Fruit fly (Drosophila melanogaster) whole organism, embryonic: ENCODE data around the gene Nlg4.

Experiments used
- Atf6 ChIP-seq: fragments of 200-800 bp; sonication (Bioruptor generic); IDR thresholded peaks from 2 replicates; pipeline ENCODE4 v1.3.6; 2022; ENCODE audit warnings: missing biosample characterization, missing genetic modification characterization
- B-H1 ChIP-seq: fragments of 200-800 bp; sonication (Bioruptor generic); IDR thresholded peaks from 3 replicates; pipeline ENCODE4 v1.3.6; 2022; ENCODE audit warnings: missing biosample characterization, missing genetic modification characterization
- BEAF-32 ChIP-seq: fragments of 200-800 bp; sonication (Bioruptor generic); optimal IDR thresholded peaks from 3 replicates; lab custom pipeline; 2017; ENCODE audit warnings: missing biosample characterization, missing genetic modification characterization, mild to moderate bottlenecking, moderate library complexity, missing genetic modification reagents
- Bgb ChIP-seq: fragments of 200-800 bp; sonication (Bioruptor generic); IDR thresholded peaks from 2 replicates; pipeline ENCODE4 v1.3.6; 2022; ENCODE audit warnings: missing biosample characterization, missing genetic modification characterization; ENCODE audit not compliant: partially characterized antibody
- C15 ChIP-seq: fragments of 200-800 bp; sonication (Bioruptor generic); IDR thresholded peaks from 3 replicates; pipeline ENCODE4 v1.3.6; 2022; ENCODE audit warnings: missing biosample characterization, missing genetic modification characterization
- CG10366 ChIP-seq: fragments of 200-800 bp; sonication (Bioruptor generic); IDR thresholded peaks from 2 replicates; pipeline ENCODE4 v1.3.6; 2022; ENCODE audit warnings: missing biosample characterization, missing genetic modification characterization
- CG12769 ChIP-seq: fragments of 200-800 bp; sonication (Bioruptor generic); optimal IDR thresholded peaks from 2 replicates; lab custom pipeline; 2019; ENCODE audit warnings: missing biosample characterization, mild to moderate bottlenecking, missing genetic modification characterization, moderate library complexity
- CG14860 ChIP-seq: fragments of 200-800 bp; sonication (Bioruptor generic); IDR thresholded peaks from 3 replicates; pipeline ENCODE4 v1.3.6; 2022; ENCODE audit warnings: missing biosample characterization, missing genetic modification characterization; ENCODE audit not compliant: partially characterized antibody
- CG17186 ChIP-seq: fragments of 200-800 bp; sonication (Bioruptor generic); optimal IDR thresholded peaks from 3 replicates; lab custom pipeline; 2017; ENCODE audit warnings: missing biosample characterization, missing genetic modification reagents, missing genetic modification characterization
- CG17361 ChIP-seq: fragments of 200-800 bp; sonication (Bioruptor generic); IDR thresholded peaks from 3 replicates; pipeline ENCODE4 v1.3.6; 2022; ENCODE audit warnings: missing biosample characterization, missing genetic modification characterization
- CG30403 ChIP-seq: fragments of 200-800 bp; sonication (Bioruptor generic); optimal IDR thresholded peaks from 3 replicates; lab custom pipeline; 2016; ENCODE audit warnings: missing biosample characterization, missing genetic modification characterization
- CG4360 ChIP-seq: fragments of 200-800 bp; sonication (Bioruptor generic); IDR thresholded peaks from 2 replicates; pipeline ENCODE4 v1.3.6; 2022; ENCODE audit warnings: missing biosample characterization, missing genetic modification characterization
- CG4854 ChIP-seq: fragments of 200-800 bp; sonication (Bioruptor generic); optimal IDR thresholded peaks from 2 replicates; lab custom pipeline; 2016; ENCODE audit warnings: missing biosample characterization, missing genetic modification characterization, inconsistent platforms
- CG6689 ChIP-seq: fragments of 200-800 bp; sonication (Bioruptor generic); IDR thresholded peaks from 2 replicates; pipeline ENCODE4 v1.3.6; 2022; ENCODE audit warnings: missing biosample characterization, missing genetic modification characterization
- CG6854 ChIP-seq: fragments of 200-800 bp; sonication (Bioruptor generic); optimal IDR thresholded peaks from 3 replicates; lab custom pipeline; 2017; ENCODE audit warnings: missing biosample characterization, mild to moderate bottlenecking, missing genetic modification characterization
- CG7928 ChIP-seq: fragments of 200-800 bp; sonication (Bioruptor generic); optimal IDR thresholded peaks from 2 replicates; lab custom pipeline; 2017; ENCODE audit warnings: missing biosample characterization, mild to moderate bottlenecking, missing genetic modification characterization
- CG9215 ChIP-seq: fragments of 200-800 bp; sonication (Bioruptor generic); IDR thresholded peaks from 2 replicates; pipeline ENCODE4 v1.3.6; 2022; ENCODE audit warnings: missing biosample characterization, missing genetic modification characterization
- CTCF ChIP-seq: fragments of 200-800 bp; sonication (Bioruptor generic); optimal IDR thresholded peaks from 2 replicates; lab custom pipeline; 2017; ENCODE audit warnings: missing biosample characterization, mild to moderate bottlenecking, missing genetic modification characterization, moderate library complexity
- D19B ChIP-seq: fragments of 200-800 bp; sonication (Bioruptor generic); optimal IDR thresholded peaks from 2 replicates; lab custom pipeline; 2017; ENCODE audit warnings: missing biosample characterization, mild to moderate bottlenecking, missing genetic modification characterization
- Hr78 ChIP-seq, 2 experiments: fragments of 200-800 bp in 1 of 2; fragments of >200 bp in 1 of 2; sonication (Bioruptor generic) in 1 of 2; optimal IDR thresholded peaks; 2 replicates each; lab custom pipeline; 2017 to 2019; ENCODE audit warnings: missing biosample characterization in 2 of 2, missing genetic modification characterization in 2 of 2, mild to moderate bottlenecking in 1 of 2, moderate library complexity in 1 of 2
- Lpt ChIP-seq: fragments of >200 bp; optimal IDR thresholded peaks from 2 replicates; lab custom pipeline; 2018; ENCODE audit warnings: missing biosample characterization, missing genetic modification characterization
- Max ChIP-seq: fragments of 200-800 bp; sonication (Bioruptor generic); optimal IDR thresholded peaks from 2 replicates; lab custom pipeline; 2016; ENCODE audit warnings: missing biosample characterization, mild to moderate bottlenecking, missing genetic modification characterization
- Med ChIP-seq: fragments of 200-800 bp; sonication (Bioruptor generic); peaks from one replicate; lab custom pipeline; 2016; ENCODE audit warnings: missing biosample characterization, missing genetic modification characterization, mild to moderate bottlenecking, inconsistent platforms, moderate library complexity
- Mrtf ChIP-seq: fragments of 200-800 bp; sonication (Bioruptor generic); IDR thresholded peaks from 3 replicates; pipeline ENCODE4 v1.3.6; 2022; ENCODE audit warnings: missing biosample characterization, missing genetic modification characterization
- Myb ChIP-seq: fragments of 200-800 bp; sonication (Bioruptor generic); optimal IDR thresholded peaks from 2 replicates; lab custom pipeline; 2016; ENCODE audit warnings: missing biosample characterization, missing genetic modification characterization
- Nf-YB ChIP-seq: fragments of 200-800 bp; sonication (Bioruptor generic); optimal IDR thresholded peaks from 3 replicates; lab custom pipeline; 2019; ENCODE audit warnings: missing biosample characterization, mild to moderate bottlenecking, missing genetic modification characterization, moderate library complexity
- Nf-YC ChIP-seq: fragments of 200-800 bp; optimal IDR thresholded peaks from 3 replicates; lab custom pipeline; 2019; ENCODE audit warnings: missing biosample characterization, mild to moderate bottlenecking, missing genetic modification characterization, moderate library complexity
- Pdp1 ChIP-seq, 2 experiments: fragments of 200-800 bp; sonication (Bioruptor generic); optimal IDR thresholded peaks; 3 replicates each; lab custom pipeline; 2016; ENCODE audit warnings: missing biosample characterization in 2 of 2, missing genetic modification characterization in 2 of 2, mild to moderate bottlenecking in 1 of 2, moderate library complexity in 1 of 2
- Six4 ChIP-seq: fragments of 200-800 bp; sonication (Bioruptor generic); optimal IDR thresholded peaks from 2 replicates; lab custom pipeline; 2016; ENCODE audit warnings: missing biosample characterization, missing genetic modification characterization
- Sox102F ChIP-seq: fragments of 200-800 bp; sonication (Bioruptor generic); optimal IDR thresholded peaks from 2 replicates; lab custom pipeline; 2018; ENCODE audit warnings: missing biosample characterization, mild to moderate bottlenecking, missing genetic modification characterization, moderate library complexity
- al ChIP-seq: fragments of 200-800 bp; sonication (Bioruptor generic); IDR thresholded peaks from 2 replicates; pipeline ENCODE4 v1.3.6; 2022; ENCODE audit warnings: missing biosample characterization, missing genetic modification characterization
- eve ChIP-seq, 2 experiments: fragments of >200 bp; optimal IDR thresholded peaks; 2 replicates each; lab custom pipeline; 2017; ENCODE audit warnings: missing biosample characterization in 2 of 2, missing genetic modification characterization in 2 of 2
- grau ChIP-seq: fragments of 200-800 bp; optimal IDR thresholded peaks from 3 replicates; lab custom pipeline; 2019; ENCODE audit warnings: missing biosample characterization, mild to moderate bottlenecking, missing genetic modification characterization, moderate library complexity
- grn ChIP-seq: fragments of 200-800 bp; sonication (Bioruptor generic); optimal IDR thresholded peaks from 3 replicates; lab custom pipeline; 2017; ENCODE audit warnings: missing biosample characterization, missing genetic modification characterization
- lmd ChIP-seq: fragments of 200-800 bp; sonication (Bioruptor generic); IDR thresholded peaks from 2 replicates; pipeline ENCODE4 v1.3.6; 2022; ENCODE audit warnings: missing biosample characterization, missing genetic modification characterization
- lov ChIP-seq, 2 experiments: fragments of 200-800 bp in 1 of 2; fragments of >200 bp in 1 of 2; sonication (Bioruptor generic) in 1 of 2; IDR thresholded peaks in 1 of 2; optimal IDR thresholded peaks in 1 of 2; 2 replicates in 1 of 2; 3 replicates in 1 of 2; pipeline versions ENCODE4 v1.3.6 to Lab custom; 2017 to 2022; ENCODE audit warnings: missing biosample characterization in 1 of 2, missing genetic modification characterization in 1 of 2
- nmo ChIP-seq: fragments of 200-800 bp; sonication (Bioruptor generic); optimal IDR thresholded peaks from 2 replicates; lab custom pipeline; 2018; ENCODE audit warnings: missing biosample characterization, mild to moderate bottlenecking, missing genetic modification characterization, moderate library complexity
- otp ChIP-seq: fragments of 200-800 bp; sonication (Bioruptor generic); IDR thresholded peaks from 3 replicates; pipeline ENCODE4, ENCODE4 v1.3.6; 2022; ENCODE audit warnings: missing biosample characterization, missing genetic modification characterization
- pfk ChIP-seq: fragments of 200-800 bp; sonication (Bioruptor generic); optimal IDR thresholded peaks from 2 replicates; lab custom pipeline; 2018; ENCODE audit warnings: missing biosample characterization, mild to moderate bottlenecking, missing genetic modification characterization, moderate library complexity
- sens-2 ChIP-seq: fragments of 200-800 bp; sonication (Bioruptor generic); IDR thresholded peaks from 2 replicates; pipeline ENCODE4 v1.3.6; 2022; ENCODE audit warnings: missing biosample characterization, missing genetic modification characterization
- sna ChIP-seq: fragments of 200-800 bp; sonication (Bioruptor generic); IDR thresholded peaks from 2 replicates; pipeline ENCODE4 v1.3.6; 2022; ENCODE audit warnings: missing biosample characterization, missing genetic modification characterization; ENCODE audit not compliant: partially characterized antibody
- sob ChIP-seq: fragments of 200-800 bp; sonication (Bioruptor generic); IDR thresholded peaks from 2 replicates; pipeline ENCODE4 v1.3.6; 2022; ENCODE audit warnings: missing biosample characterization, missing genetic modification characterization
- tin ChIP-seq: fragments of 200-800 bp; sonication (Bioruptor generic); optimal IDR thresholded peaks from 3 replicates; lab custom pipeline; 2016; ENCODE audit warnings: missing biosample characterization, missing genetic modification characterization
- tna ChIP-seq: fragments of 200-800 bp; sonication (Bioruptor generic); IDR thresholded peaks from 2 replicates; pipeline ENCODE4 v1.3.6; 2022; ENCODE audit warnings: missing biosample characterization, missing genetic modification characterization; ENCODE audit not compliant: partially characterized antibody
- unpg ChIP-seq: fragments of 200-800 bp; sonication (Bioruptor generic); optimal IDR thresholded peaks from 3 replicates; lab custom pipeline; 2018; ENCODE audit warnings: missing biosample characterization, mild to moderate bottlenecking, missing genetic modification characterization, moderate library complexity
- usp ChIP-seq: fragments of >200 bp; optimal IDR thresholded peaks from 2 replicates; lab custom pipeline; 2017; ENCODE audit warnings: missing biosample characterization, missing genetic modification characterization
- wdn ChIP-seq: fragments of 200-800 bp; sonication (Bioruptor generic); IDR thresholded peaks from 2 replicates; pipeline ENCODE4 v1.3.6; 2022; ENCODE audit warnings: missing biosample characterization, missing genetic modification characterization
- zfh1 ChIP-seq: fragments of 200-800 bp; sonication (Bioruptor generic); IDR thresholded peaks from 3 replicates; pipeline ENCODE4 v1.3.6; 2022; ENCODE audit warnings: missing biosample characterization, missing genetic modification characterization

The Nlg4 gene

DNA sequence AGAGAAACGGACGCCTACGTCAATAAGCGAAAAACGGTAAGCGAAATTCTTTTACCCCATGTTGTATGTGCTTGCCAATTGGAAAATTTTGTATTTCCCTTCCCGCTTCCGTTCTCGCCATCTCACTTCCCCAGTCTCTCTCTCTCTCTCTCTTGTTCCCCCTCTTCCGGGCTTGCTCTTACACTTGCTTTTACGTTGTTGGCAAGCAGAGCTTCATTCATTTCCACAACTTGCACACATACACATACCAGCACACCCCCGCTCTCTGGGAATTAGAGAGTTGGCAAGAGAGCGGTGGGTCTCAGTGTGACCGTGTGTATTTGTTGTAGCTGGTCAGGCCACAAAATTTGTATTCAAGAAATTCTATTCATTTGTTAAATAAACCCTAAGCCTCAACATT lies 49.2 kb downstream of the Nlg4 start (continued):
- TF ChIP-seq al (GFP tag; lab: Robert Waterston, UW) (no peak), CG9215 (GFP tag; lab: Robert Waterston, UW) (peak; percentile 49), Bgb (peak; percentile 11; the same call in 1 of the 2 replicates), sens-2 (GFP tag; lab: Robert Waterston, UW) (no peak; the same call in 1 of the 2 replicates), tna (GFP tag; lab: Robert Waterston, UW) (no peak), sna (no peak), Pdp1 (GFP tag; optimal IDR thresholded peaks at IDR 0.05; lab: Kevin White, UChicago) (no peak), BEAF-32 (GFP tag; lab: Kevin White, UChicago) (no peak), B-H1 (GFP tag; lab: Robert Waterston, UW) (no peak), C15 (GFP tag; lab: Robert Waterston, UW) (no peak), Hr78 (GFP tag; optimal IDR thresholded peaks at IDR 0.05; lab: Kevin White, UChicago) (no peak), grau (no peak), CG14860 (GFP tag; lab: Robert Waterston, UW) (no peak), Max (GFP tag; lab: Kevin White, UChicago) (no peak), Myb (GFP tag; lab: Kevin White, UChicago) (no peak), sob (GFP tag; lab: Robert Waterston, UW) (0 out of 2 replicates have a peak, but pooled peaks have one; percentile 8), usp (GFP tag; lab: Kevin White, UChicago) (no peak), wdn (GFP tag; lab: Robert Waterston, UW) (no peak), CTCF (GFP tag; lab: Kevin White, UChicago) (no peak), Lpt (GFP tag; lab: Kevin White, UChicago) (no peak), CG12769 (tag; lab: Kevin White, UChicago) (peak; percentile 80), pfk (no peak), D19B (GFP tag; lab: Kevin White, UChicago) (no peak), CG4854 (no peak), Nf-YB (GFP tag; lab: Kevin White, UChicago) (peak; percentile 49), Nf-YC (tag; lab: Kevin White, UChicago) (peak; percentile 11), otp (peak; percentile 15; the same call in 1 of the 3 replicates), lmd (no peak), Atf6 (GFP tag; lab: Robert Waterston, UW) (0 out of 2 replicates have a peak, but pooled peaks have one; percentile 28), CG7928 (GFP tag; lab: Kevin White, UChicago) (no peak), Mrtf (GFP tag; lab: Robert Waterston, UW) (no peak), CG17186 (no peak), Med (GFP tag; lab: Kevin White, UChicago) (peak; percentile 38)

DNA sequence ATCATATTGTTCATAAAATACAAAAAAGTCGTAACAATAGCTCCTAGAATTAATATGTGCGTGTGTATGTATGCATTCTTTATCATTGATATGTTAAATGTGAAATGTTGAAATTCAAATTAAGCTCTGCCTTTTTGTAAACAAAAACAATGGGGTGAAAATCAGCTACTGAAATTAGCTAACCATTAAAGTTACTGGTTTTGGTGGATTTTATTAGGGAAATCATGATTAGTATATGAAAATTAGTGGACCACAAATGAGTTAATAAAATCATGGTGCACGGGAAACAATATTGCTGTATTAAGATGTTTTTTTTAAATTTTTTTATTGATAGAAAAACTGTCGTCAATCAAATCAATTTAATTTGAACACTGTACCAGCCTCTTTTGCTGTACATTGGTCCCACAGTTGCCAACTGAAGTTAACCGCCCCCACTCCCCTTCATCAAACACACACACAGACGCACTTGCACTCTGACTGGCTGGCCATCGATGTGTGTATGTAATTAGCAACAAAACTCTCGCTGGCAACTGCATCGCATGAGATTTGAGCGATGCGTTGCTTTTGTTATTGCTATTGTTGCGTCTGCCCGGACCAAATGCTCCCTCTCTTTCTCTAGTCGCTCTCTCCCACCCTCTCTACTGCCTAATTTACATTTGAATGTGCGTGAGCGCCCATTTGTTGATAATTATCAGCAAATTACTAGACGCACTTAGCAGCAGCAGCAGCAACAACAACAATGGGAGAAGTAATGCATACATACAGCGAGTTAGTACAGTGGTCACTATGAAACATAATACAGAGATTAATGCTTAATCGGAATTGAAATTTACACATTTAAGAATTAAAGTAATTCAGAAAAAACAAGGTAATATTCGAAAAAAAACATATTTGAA lies 49.9 kb downstream of the Nlg4 start:
- TF ChIP-seq zfh1 (GFP tag; lab: Robert Waterston, UW) (peak; percentile 49; the same call in 2 of the 3 replicates), Sox102F (GFP tag; lab: Kevin White, UChicago) (peak; percentile 34), grn (GFP tag; lab: Kevin White, UChicago) (no peak), grau (peak; percentile 35), unpg (peak; percentile 1), CG6689 (peak; percentile 18; the same call in 1 of the 2 replicates), CG4360 (GFP tag; lab: Robert Waterston, UW) (peak; percentile 56), lov (optimal IDR thresholded peaks at IDR 0.05; lab: Kevin White, UChicago) (no peak), lov (GFP tag; IDR thresholded peaks at IDR 0.05; lab: Robert Waterston, UW) (0 out of 3 replicates have a peak, but pooled peaks have one; percentile 10), eve (GFP tag; optimal IDR thresholded peaks at IDR 0.05; lab: Kevin White, UChicago) (peak in 1 of 2 experiments; percentile 81), CG17361 (GFP tag; lab: Robert Waterston, UW) (peak; percentile 29; the same call in 1 of the 3 replicates), CG30403 (GFP tag; lab: Kevin White, UChicago) (peak; percentile 0), CG10366 (no peak), nmo (peak; percentile 0), tin (GFP tag; lab: Kevin White, UChicago) (peak; percentile 18), CG6854 (no peak), Mrtf (GFP tag; lab: Robert Waterston, UW) (no peak), Six4 (no peak), Med (GFP tag; lab: Kevin White, UChicago) (peak; percentile 53)
